Worm (Caenorhabditis elegans) whole organism, L1 larva: Measurements from ENCODE around the gene pnc-2.

ENCODE experiments used
- C16A3.4 ChIP-seq: fragments of 150-350 bp; optimal IDR thresholded peaks from 2 replicates; lab custom pipeline; 2014; ENCODE audit warnings: missing biosample characterization, missing genetic modification characterization
- Y116A8C.19 ChIP-seq: sonication (generic microtip); optimal IDR thresholded peaks from 2 replicates; lab custom pipeline; 2016; ENCODE audit warnings: missing compliant biosample characterization, missing genetic modification characterization, borderline replicate concordance
- ceh-63 ChIP-seq: fragments of 200-800 bp; sonication (Bioruptor generic); optimal IDR thresholded peaks from 2 replicates; lab custom pipeline; 2018; ENCODE audit warnings: mild to moderate bottlenecking, missing genetic modification characterization, missing compliant biosample characterization
- ceh-88 ChIP-seq: fragments of 200-800 bp; sonication (Bioruptor generic); IDR thresholded peaks from 2 replicates; pipeline ENCODE4 v1.3.6; 2022; ENCODE audit warnings: missing genetic modification characterization, missing compliant biosample characterization
- efl-1 ChIP-seq, 4 experiments: fragments of 150-350 bp; optimal IDR thresholded peaks in 3 of 4; peaks in 1 of 4; 1 replicate in 1 of 4; 2 replicates in 3 of 4; lab custom pipeline; 2014; ENCODE audit warnings: missing biosample characterization in 2 of 4, missing genetic modification characterization in 2 of 4, missing genetic modification reagents in 2 of 4
- egl-13 ChIP-seq: sonication (generic microtip); optimal IDR thresholded peaks from 2 replicates; lab custom pipeline; 2016; ENCODE audit warnings: missing genotype, missing genetic modification reagents, missing genetic modification characterization, missing compliant biosample characterization
- fkh-10 ChIP-seq: sonication (generic microtip); optimal IDR thresholded peaks from 2 replicates; lab custom pipeline; 2017; ENCODE audit warnings: missing biosample characterization, missing genetic modification reagents, missing genetic modification characterization
- fos-1 ChIP-seq: fragments of 150-350 bp; optimal IDR thresholded peaks from 2 replicates; lab custom pipeline; 2014; ENCODE audit warnings: missing biosample characterization, missing genetic modification characterization
- grh-1 ChIP-seq: fragments of 200-800 bp; sonication (Bioruptor generic); IDR thresholded peaks from 2 replicates; pipeline ENCODE4 v1.3.6; 2022; ENCODE audit warnings: missing genetic modification reagents, missing genetic modification characterization, missing compliant biosample characterization
- hlh-17 ChIP-seq: fragments of 200-800 bp; sonication (Bioruptor generic); optimal IDR thresholded peaks from 2 replicates; lab custom pipeline; 2018; ENCODE audit warnings: missing genetic modification characterization, mild to moderate bottlenecking, missing compliant biosample characterization, moderate library complexity, borderline replicate concordance
- jun-1 ChIP-seq: fragments of 150-350 bp; optimal IDR thresholded peaks from 2 replicates; lab custom pipeline; 2014; ENCODE audit warnings: missing biosample characterization, missing genetic modification reagents, missing genetic modification characterization
- lin-13 ChIP-seq: fragments of 150-350 bp; optimal IDR thresholded peaks from 2 replicates; lab custom pipeline; 2014; ENCODE audit warnings: missing biosample characterization, missing genetic modification reagents, missing genetic modification characterization
- lin-14 ChIP-seq: fragments of 200-800 bp; sonication (Bioruptor generic); optimal IDR thresholded peaks from 2 replicates; lab custom pipeline; 2018; ENCODE audit warnings: mild to moderate bottlenecking, missing genetic modification characterization, moderate library complexity, missing compliant biosample characterization
- lir-3 ChIP-seq: sonication (generic microtip); optimal IDR thresholded peaks from 2 replicates; lab custom pipeline; 2016; ENCODE audit warnings: mild to moderate bottlenecking, missing genetic modification characterization, moderate library complexity, missing compliant biosample characterization; ENCODE audit not compliant: poor library complexity
- lsy-2 ChIP-seq, 2 experiments: fragments of 150-350 bp; optimal IDR thresholded peaks; 2 replicates each; lab custom pipeline; 2014; ENCODE audit warnings: missing biosample characterization in 2 of 2, missing genetic modification characterization in 2 of 2
- mef-2 ChIP-seq: fragments of 150-350 bp; optimal IDR thresholded peaks from 2 replicates; lab custom pipeline; 2014; ENCODE audit warnings: missing biosample characterization, missing genetic modification characterization
- nhr-11 ChIP-seq: fragments of 150-350 bp; optimal IDR thresholded peaks from 2 replicates; lab custom pipeline; 2014; ENCODE audit warnings: missing biosample characterization, missing genetic modification characterization
- nhr-12 ChIP-seq: sonication (generic microtip); optimal IDR thresholded peaks from 2 replicates; lab custom pipeline; 2017; ENCODE audit warnings: missing biosample characterization, missing genetic modification characterization
- nhr-19 ChIP-seq: fragments of 200-800 bp; sonication (Bioruptor generic); conservative IDR thresholded peaks from 2 replicates; pipeline ENCODE4 v1.3.6; 2022; ENCODE audit warnings: missing genetic modification characterization, missing compliant biosample characterization
- nhr-28 ChIP-seq: fragments of 150-350 bp; optimal IDR thresholded peaks from 2 replicates; lab custom pipeline; 2014; ENCODE audit warnings: missing biosample characterization, missing genetic modification characterization
- nhr-47 ChIP-seq: sonication (generic microtip); optimal IDR thresholded peaks from 2 replicates; lab custom pipeline; 2016; ENCODE audit warnings: mild to moderate bottlenecking, missing genetic modification characterization, moderate library complexity, missing compliant biosample characterization
- nhr-71 ChIP-seq: sonication (generic microtip); optimal IDR thresholded peaks from 2 replicates; lab custom pipeline; 2016; ENCODE audit warnings: mild to moderate bottlenecking, missing genetic modification characterization, moderate library complexity, missing compliant biosample characterization
- nhr-85 ChIP-seq: sonication (generic microtip); peaks from one replicate; lab custom pipeline; 2016; ENCODE audit warnings: missing genetic modification characterization, inconsistent platforms, missing compliant biosample characterization
- pax-3 ChIP-seq: fragments of 200-800 bp; sonication (Bioruptor generic); optimal IDR thresholded peaks from 2 replicates; lab custom pipeline; 2018; ENCODE audit warnings: mild to moderate bottlenecking, missing genetic modification characterization, moderate library complexity, missing compliant biosample characterization
- pqm-1 ChIP-seq: sonication (generic microtip); optimal IDR thresholded peaks from 3 replicates; lab custom pipeline; 2017; ENCODE audit warnings: missing biosample characterization, missing genetic modification characterization
- rnt-1 ChIP-seq: sonication (generic microtip); optimal IDR thresholded peaks from 2 replicates; lab custom pipeline; 2016; ENCODE audit warnings: mild to moderate bottlenecking, missing genetic modification characterization, moderate library complexity, missing compliant biosample characterization
- snpc-4 ChIP-seq: fragments of 150-350 bp; optimal IDR thresholded peaks from 2 replicates; lab custom pipeline; 2014; ENCODE audit warnings: missing biosample characterization, missing genetic modification characterization
- snu-23 ChIP-seq: sonication (generic microtip); optimal IDR thresholded peaks from 2 replicates; lab custom pipeline; 2016; ENCODE audit warnings: missing genetic modification characterization, missing compliant biosample characterization
- sup-37 ChIP-seq: fragments of 200-800 bp; sonication (Bioruptor generic); optimal IDR thresholded peaks from 2 replicates; lab custom pipeline; 2018; ENCODE audit warnings: mild to moderate bottlenecking, missing genetic modification characterization, missing compliant biosample characterization
- swsn-7 ChIP-seq: sonication (generic microtip); optimal IDR thresholded peaks from 2 replicates; lab custom pipeline; 2016; ENCODE audit warnings: missing genetic modification characterization, missing compliant biosample characterization
- unc-98 ChIP-seq: fragments of 200-800 bp; sonication (Bioruptor generic); IDR thresholded peaks from 2 replicates; pipeline ENCODE4 v1.3.6; 2022; ENCODE audit warnings: missing genetic modification characterization, missing compliant biosample characterization
- xbp-1 ChIP-seq: sonication (generic microtip); optimal IDR thresholded peaks from 2 replicates; lab custom pipeline; 2016; ENCODE audit warnings: missing genetic modification characterization, missing compliant biosample characterization
- zip-4 ChIP-seq: fragments of 200-800 bp; sonication (Bioruptor generic); optimal IDR thresholded peaks from 2 replicates; lab custom pipeline; 2018; ENCODE audit warnings: mild to moderate bottlenecking, missing genetic modification characterization, moderate library complexity, missing compliant biosample characterization
- ztf-11 ChIP-seq, 2 experiments: sonication (generic microtip); optimal IDR thresholded peaks; 2 replicates each; lab custom pipeline; 2016 to 2017; ENCODE audit warnings: missing genetic modification characterization in 2 of 2, missing biosample characterization in 1 of 2, missing compliant biosample characterization in 1 of 2
- ztf-4 ChIP-seq: fragments of 150-350 bp; optimal IDR thresholded peaks from 2 replicates; lab custom pipeline; 2014; ENCODE audit warnings: missing biosample characterization, missing genetic modification characterization

Gene pnc-2

DNA sequence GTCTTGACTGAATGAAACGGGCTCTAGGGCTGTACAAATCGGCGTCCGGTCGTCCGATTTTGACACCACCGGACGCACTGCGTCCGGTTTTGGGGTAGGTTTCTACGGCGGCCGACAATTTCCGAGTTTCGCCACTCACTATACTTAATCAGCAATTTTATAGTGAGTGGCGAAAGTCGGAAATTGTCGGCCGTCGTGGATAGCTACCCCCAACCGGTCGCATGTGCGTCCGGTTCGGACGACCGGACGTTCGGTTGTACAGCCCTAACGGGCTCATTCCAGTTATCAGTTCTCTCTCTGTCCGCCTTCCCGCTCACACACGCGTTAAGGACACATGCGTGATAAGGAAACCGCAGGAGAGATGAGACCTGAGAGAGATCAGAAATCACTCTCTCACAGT, 23.2 kb upstream of the pnc-2 start, which contains the start of gene Y57G11C.1131:
Gene Y57G11C.1131 (plus strand): TSS at position 333 of the 400 bp plus-strand sequence.
- TF ChIP-seq lin-13 (GFP tag; lab: Kevin White, UChicago) (no peak), efl-1 (optimal IDR thresholded peaks at IDR 0.05; lab: Kevin White, UChicago) (no peak), efl-1 (GFP tag; optimal IDR thresholded peaks at IDR 0.05 in 1 of 2; lab: Kevin White, UChicago) (peak in 1 of 2 experiments; percentile 70)

ce11 chrIV:14929421-14929820, 19.9 kb upstream of the pnc-2 start, which contains the start of gene Y57G11C.28:
Gene Y57G11C.28 (plus strand): TSS chrIV:14929721.
- no peak for TF ChIP-seq snpc-4 (tag; lab: Kevin White, UChicago)
- no peak for TF ChIP-seq lin-14 (GFP tag; lab: Kevin White, UChicago)
- TF ChIP-seq ztf-11 (tag; optimal IDR thresholded peaks at IDR 0.05; lab: Kevin White, UChicago), result no peak
- no peak for TF ChIP-seq pax-3 (tag; lab: Kevin White, UChicago)
- TF ChIP-seq nhr-47 (tag; lab: Kevin White, UChicago), result no peak
- no peak for TF ChIP-seq zip-4 (GFP tag; lab: Kevin White, UChicago)
- TF ChIP-seq unc-98 (GFP tag; lab: Robert Waterston, UW), result no peak
- no peak for TF ChIP-seq C16A3.4 (tag; lab: Kevin White, UChicago)
- TF ChIP-seq Y116A8C.19 (tag; lab: Kevin White, UChicago), result no peak
- TF ChIP-seq nhr-11 (tag; lab: Kevin White, UChicago), result no peak
- TF ChIP-seq nhr-12 (tag; lab: Kevin White, UChicago), result no peak
- no peak for TF ChIP-seq pqm-1 (tag; lab: Kevin White, UChicago)
- no peak for TF ChIP-seq snu-23 (GFP tag; lab: Kevin White, UChicago)
- TF ChIP-seq grh-1 (GFP tag; lab: Robert Waterston, UW), result no peak
- TF ChIP-seq ceh-88, result no peak
- no peak for TF ChIP-seq rnt-1 (tag; lab: Kevin White, UChicago)
- TF ChIP-seq hlh-17 (GFP tag; lab: Kevin White, UChicago), result no peak
- no peak for TF ChIP-seq nhr-28 (tag; lab: Kevin White, UChicago)
- no peak for TF ChIP-seq fos-1 (tag; lab: Kevin White, UChicago)

ce11 chrIV:14919310-14919709, 9.8 kb upstream of the pnc-2 start, which contains the start of gene ccch-5:
Gene ccch-5 (plus strand): TSS chrIV:14919610.
- TF ChIP-seq lsy-2 (tag; optimal IDR thresholded peaks at IDR 0.05; lab: Kevin White, UChicago), result no peak
- TF ChIP-seq sup-37 (GFP tag; lab: Kevin White, UChicago), result no peak
- TF ChIP-seq ceh-63 (GFP tag; lab: Kevin White, UChicago), result no peak
- no peak for TF ChIP-seq egl-13 (tag; lab: Kevin White, UChicago)
- TF ChIP-seq nhr-71 (tag; lab: Kevin White, UChicago), result no peak
- no peak for TF ChIP-seq snpc-4 (tag; lab: Kevin White, UChicago)
- no peak for TF ChIP-seq fkh-10 (GFP tag; lab: Kevin White, UChicago)
- no peak for TF ChIP-seq nhr-85 (tag; lab: Kevin White, UChicago)
- no peak for TF ChIP-seq nhr-28 (tag; lab: Kevin White, UChicago)
- TF ChIP-seq mef-2 (tag; lab: Kevin White, UChicago), result no peak
- no peak for TF ChIP-seq swsn-7 (tag; lab: Kevin White, UChicago)
- no peak for TF ChIP-seq jun-1
- no peak for TF ChIP-seq xbp-1
- TF ChIP-seq lir-3 (tag; lab: Kevin White, UChicago), result no peak

ce11 chrIV:14903188-14903587, 6.3 kb downstream of the pnc-2 start:
- TF ChIP-seq nhr-19 (GFP tag; lab: Robert Waterston, UW) (no peak), hlh-17 (GFP tag; lab: Kevin White, UChicago) (peak; percentile 6), ztf-4 (tag; lab: Kevin White, UChicago) (no peak), nhr-85 (tag; lab: Kevin White, UChicago) (peak; percentile 63), nhr-12 (tag; lab: Kevin White, UChicago) (no peak), lsy-2 (tag; optimal IDR thresholded peaks at IDR 0.05; lab: Kevin White, UChicago) (no peak), efl-1 (optimal IDR thresholded peaks at IDR 0.05; lab: Kevin White, UChicago) (no peak), efl-1 (GFP tag; optimal IDR thresholded peaks at IDR 0.05 in 1 of 2; lab: Kevin White, UChicago) (peak in 1 of 2 experiments; percentile 83)
